Worm (Caenorhabditis elegans): ENCODE data around the gene grd-2.
"Not testable (repeated sequence)": the region's sequence is repeated elsewhere in the genome, so short reads cannot be mapped to it uniquely, and the experiment has no call there.

The grd-2 gene

DNA sequence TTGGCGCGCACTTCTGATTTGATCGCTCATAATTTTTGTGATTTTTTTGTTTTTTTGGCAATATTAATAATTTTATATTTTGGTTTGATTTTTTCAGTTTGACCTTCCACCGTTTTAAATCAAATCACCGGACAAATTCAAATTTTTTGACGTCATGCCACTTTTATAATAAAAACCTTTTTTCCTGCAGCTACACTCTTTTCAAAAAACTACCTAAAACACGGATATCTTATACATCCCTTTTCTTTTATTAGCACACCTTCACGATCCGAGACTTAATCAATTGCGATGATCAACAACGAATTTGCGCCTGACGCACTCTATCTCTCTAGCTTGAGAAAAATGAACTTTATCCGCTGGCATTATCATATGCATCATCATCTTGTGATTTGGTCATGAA is at the start of gene grd-2:
Gene grd-2, plus strand, starts transcription at position 301 of the 400 bp plus-strand sequence.
- TF ChIP-seq unc-86 (tag; optimal IDR thresholded peaks at IDR 0.05), result no peak
- TF ChIP-seq zip-4 (GFP tag; optimal IDR thresholded peaks at IDR 0.05), result no peak
- no peak for TF ChIP-seq snu-23 (GFP tag; optimal IDR thresholded peaks at IDR 0.05)
- TF ChIP-seq blmp-1 (tag; optimal IDR thresholded peaks at IDR 0.05), result no peak
- TF ChIP-seq nhr-77 (tag; optimal IDR thresholded peaks at IDR 0.05), result no peak
- TF ChIP-seq ets-5 (GFP tag; IDR thresholded peaks at IDR 0.05), result no peak
- no peak for TF ChIP-seq pax-3 (tag; optimal IDR thresholded peaks at IDR 0.05)
- no peak for TF ChIP-seq dpl-1 (GFP tag; optimal IDR thresholded peaks at IDR 0.05)
- TF ChIP-seq jun-1 (tag; optimal IDR thresholded peaks at IDR 0.05), result no peak
- TF ChIP-seq vab-15 (tag; optimal IDR thresholded peaks at IDR 0.05), result no peak
- no peak for TF ChIP-seq ces-1 (GFP tag; optimal IDR thresholded peaks at IDR 0.05)
- no peak for TF ChIP-seq unc-98 (GFP tag; IDR thresholded peaks at IDR 0.05)
- TF ChIP-seq fkh-4 (tag; optimal IDR thresholded peaks at IDR 0.05; ENCODE audit: borderline replicate concordance), result no peak
- no peak for TF ChIP-seq nhr-84 (tag; optimal IDR thresholded peaks at IDR 0.05)
- TF ChIP-seq ceh-63 (GFP tag; optimal IDR thresholded peaks at IDR 0.05), result no peak
- TF ChIP-seq nhr-11 (tag; optimal IDR thresholded peaks at IDR 0.05), result no peak
- TF ChIP-seq isw-1 (GFP tag; IDR thresholded peaks at IDR 0.05), result no peak
- TF ChIP-seq fkh-10 (GFP tag; optimal IDR thresholded peaks at IDR 0.05), result no peak
- no peak for TF ChIP-seq sox-4 (tag; optimal IDR thresholded peaks at IDR 0.05)
- no peak for TF ChIP-seq lin-15B (tag; optimal IDR thresholded peaks at IDR 0.05)

DNA sequence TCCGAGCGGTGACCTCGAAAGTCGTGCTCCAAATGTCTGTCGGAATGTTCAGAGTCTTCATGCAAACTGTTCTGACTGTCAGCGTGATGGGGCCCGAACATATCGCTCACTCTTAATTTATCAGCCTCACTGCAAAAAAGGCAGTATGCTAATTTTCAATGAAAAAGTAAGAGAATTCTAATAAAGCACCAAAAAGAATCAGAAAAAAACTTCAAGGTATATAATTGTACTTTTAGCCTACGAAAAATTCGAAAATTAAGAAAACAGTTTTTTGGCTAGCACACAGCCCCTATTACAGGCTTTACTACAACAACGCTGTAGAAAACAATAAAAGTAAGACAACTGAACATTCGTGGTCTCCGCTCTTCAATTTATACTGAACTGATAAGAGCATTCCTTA is 47.8 kb upstream of the grd-2 start, which contains the start of gene F26F2.1:
Gene F26F2.1, minus strand, starts transcription at position 101 of the 400 bp plus-strand sequence.
- TF ChIP-seq nhr-11 (tag; optimal IDR thresholded peaks at IDR 0.05) (no peak), ceh-63 (GFP tag; optimal IDR thresholded peaks at IDR 0.05) (no peak), C16A3.4 (tag; optimal IDR thresholded peaks at IDR 0.05) (no peak), mef-2 (tag; optimal IDR thresholded peaks at IDR 0.05) (no peak), ztf-4 (tag; optimal IDR thresholded peaks at IDR 0.05) (no peak), egl-13 (tag; optimal IDR thresholded peaks at IDR 0.05) (no peak), mab-9 (GFP tag; IDR thresholded peaks at IDR 0.05) (no peak), ztf-11 (tag; optimal IDR thresholded peaks at IDR 0.05) (no peak), nhr-85 (tag) (no peak)

ce11 chrV:20564054-20564453 is 45.5 kb upstream of the grd-2 start, which contains the start of gene F26F2.13:
TSS of gene F26F2.13 (plus strand) at chrV:20564354.
- not testable (repeated sequence) for TF ChIP-seq nhr-90 (tag; optimal IDR thresholded peaks at IDR 0.05; ENCODE audit: poor library complexity); nhr-11 (tag; optimal IDR thresholded peaks at IDR 0.05); ama-1 (optimal IDR thresholded peaks at IDR 0.05)

- TF ChIP-seq unc-30 (tag; optimal IDR thresholded peaks at IDR 0.05) (no peak), vab-15 (tag; optimal IDR thresholded peaks at IDR 0.05) (no peak), aly-2 (tag; optimal IDR thresholded peaks at IDR 0.05) (no peak), lsy-2 (tag; optimal IDR thresholded peaks at IDR 0.05) (no peak), ama-1 (optimal IDR thresholded peaks at IDR 0.05) (no peak), fkh-4 (tag; optimal IDR thresholded peaks at IDR 0.05; ENCODE audit: borderline replicate concordance) (no peak), ceh-8 (GFP tag; optimal IDR thresholded peaks at IDR 0.05) (no peak), xbp-1 (tag; optimal IDR thresholded peaks at IDR 0.05) (no peak), ceh-82 (tag; optimal IDR thresholded peaks at IDR 0.05) (no peak), unc-86 (tag; optimal IDR thresholded peaks at IDR 0.05) (no peak), nhr-77 (tag; optimal IDR thresholded peaks at IDR 0.05) (no peak), alr-1 (tag; optimal IDR thresholded peaks at IDR 0.05; ENCODE audit: borderline replicate concordance) (no peak), isw-1 (GFP tag; IDR thresholded peaks at IDR 0.05) (no peak), F16B12.6 (tag; optimal IDR thresholded peaks at IDR 0.05) (no peak), sup-37 (GFP tag; optimal IDR thresholded peaks at IDR 0.05) (no peak), nhr-20 (tag; optimal IDR thresholded peaks at IDR 0.05) (no peak), nhr-76 (tag; optimal IDR thresholded peaks at IDR 0.05) (no peak)
Observed at ce11 chrV:20566454-20566853, 43.1 kb upstream of the grd-2 start, which contains the start of gene F26F2.3. TSS of gene F26F2.3 (minus strand) at chrV:20566554.
